Worm (Caenorhabditis elegans) whole organism, early embryonic: ENCODE data around the gene F07E5.12.
"Not testable (repeated sequence)": the region's sequence is repeated elsewhere in the genome, so short reads cannot be mapped to it uniquely, and the experiment has no call there.

ENCODE experiments used
- B0310.2 ChIP-seq: sonication (generic microtip); optimal IDR thresholded peaks from 2 replicates; lab custom pipeline; 2016; ENCODE audit warnings: mild to moderate bottlenecking, missing genetic modification characterization, missing compliant biosample characterization
- F13C5.2 ChIP-seq: sonication (generic microtip); optimal IDR thresholded peaks from 2 replicates; lab custom pipeline; 2017; ENCODE audit warnings: mild to moderate bottlenecking, missing genetic modification characterization, inconsistent platforms, missing compliant biosample characterization
- aly-1 ChIP-seq: sonication (generic microtip); optimal IDR thresholded peaks from 2 replicates; lab custom pipeline; 2016; ENCODE audit warnings: missing genetic modification characterization, missing compliant biosample characterization
- ama-1 ChIP-seq: fragments of 150-350 bp; optimal IDR thresholded peaks from 2 replicates; lab custom pipeline; 2014
- ceh-13 ChIP-seq: fragments of 200-800 bp; sonication (Bioruptor generic); optimal IDR thresholded peaks from 2 replicates; lab custom pipeline; 2018; ENCODE audit warnings: mild to moderate bottlenecking, missing genetic modification characterization, missing compliant biosample characterization
- ceh-36 ChIP-seq: sonication (generic microtip); optimal IDR thresholded peaks from 2 replicates; lab custom pipeline; 2016; ENCODE audit warnings: missing genetic modification characterization, inconsistent platforms, missing compliant biosample characterization
- ets-7 ChIP-seq: sonication (generic microtip); optimal IDR thresholded peaks from 2 replicates; lab custom pipeline; 2016; ENCODE audit warnings: missing genotype, missing genetic modification characterization, missing compliant biosample characterization
- flt-1 ChIP-seq: fragments of 200-800 bp; sonication (Bioruptor generic); IDR thresholded peaks from 2 replicates; pipeline ENCODE4 v1.3.6; 2022; ENCODE audit warnings: missing genetic modification characterization, missing compliant biosample characterization
- hmbx-1 ChIP-seq: sonication (generic microtip); optimal IDR thresholded peaks from 2 replicates; lab custom pipeline; 2016; ENCODE audit warnings: mild to moderate bottlenecking, missing genetic modification characterization, missing compliant biosample characterization
- hmg-4 ChIP-seq: fragments of 200-800 bp; sonication (Bioruptor generic); optimal IDR thresholded peaks from 2 replicates; lab custom pipeline; 2018; ENCODE audit warnings: mild to moderate bottlenecking, missing genetic modification characterization, missing compliant biosample characterization
- hnd-1 ChIP-seq: sonication (generic microtip); optimal IDR thresholded peaks from 2 replicates; lab custom pipeline; 2016; ENCODE audit warnings: missing genetic modification characterization, missing compliant biosample characterization
- pes-1 ChIP-seq: fragments of 200-800 bp; sonication (Bioruptor generic); IDR thresholded peaks from 2 replicates; pipeline ENCODE4 v1.3.6; 2022; ENCODE audit warnings: missing genetic modification reagents, missing genetic modification characterization, missing compliant biosample characterization
- scrt-1 ChIP-seq: fragments of 200-800 bp; sonication (Bioruptor generic); IDR thresholded peaks from 2 replicates; pipeline ENCODE4 v1.3.6; 2022; ENCODE audit warnings: missing genetic modification characterization, missing compliant biosample characterization
- sea-1 ChIP-seq: fragments of 200-800 bp; sonication (Bioruptor generic); conservative IDR thresholded peaks from 2 replicates; pipeline ENCODE4 v1.3.6; 2022; ENCODE audit warnings: missing genetic modification characterization, missing compliant biosample characterization
- tbx-11 ChIP-seq: fragments of 200-800 bp; sonication (Bioruptor generic); IDR thresholded peaks from 2 replicates; pipeline ENCODE4 v1.3.6; 2022; ENCODE audit warnings: missing genetic modification characterization, missing compliant biosample characterization
- tbx-37 ChIP-seq: fragments of 200-800 bp; sonication (Bioruptor generic); conservative IDR thresholded peaks from 2 replicates; pipeline ENCODE4 v1.3.6; 2022; ENCODE audit warnings: missing genetic modification reagents, missing genetic modification characterization, missing compliant biosample characterization
- tra-4 ChIP-seq: sonication (generic microtip); optimal IDR thresholded peaks from 2 replicates; lab custom pipeline; 2017; ENCODE audit warnings: missing genetic modification characterization, missing compliant biosample characterization

Gene F07E5.12

ce11 chrII:2067451-2068021 is at the start of gene F07E5.12:
Gene F07E5.12 (plus strand): TSS chrII:2067971.
- TF ChIP-seq ceh-13; ama-1; ceh-36 (tag; lab: Kevin White, UChicago): not testable (repeated sequence)

- TF ChIP-seq ama-1; tra-4 (tag; lab: Kevin White, UChicago); F13C5.2: not testable (repeated sequence)
These were observed 44.3 kb upstream of the F07E5.12 start, which contains the start of gene cya-2 for ce11 chrII:2023514-2023913. Gene cya-2 (minus strand): TSS chrII:2023614.

- TF ChIP-seq scrt-1 (no peak), F13C5.2 (no peak), tbx-11 (no peak), hmg-4 (GFP tag; lab: Kevin White, UChicago) (no peak), ceh-36 (tag; lab: Kevin White, UChicago) (no peak), B0310.2 (tag; lab: Kevin White, UChicago) (no peak), tbx-37 (no peak), ama-1 (no peak), pes-1 (no peak), sea-1 (GFP tag; lab: Robert Waterston, UW) (no peak), flt-1 (GFP tag; lab: Robert Waterston, UW) (no peak), ceh-13 (no peak), tra-4 (tag; lab: Kevin White, UChicago) (no peak), hmbx-1 (tag; lab: Kevin White, UChicago) (no peak), hnd-1 (tag; lab: Kevin White, UChicago) (no peak), aly-1 (no peak), ets-7 (tag; lab: Kevin White, UChicago) (no peak)
These were observed 41.2 kb upstream of the F07E5.12 start, which contains the start of gene bath-21 for ce11 chrII:2026525-2026924. Gene bath-21 (minus strand): TSS chrII:2026625.

- TF ChIP-seq hmbx-1 (tag; lab: Kevin White, UChicago): no peak
- no peak for TF ChIP-seq ets-7 (tag; lab: Kevin White, UChicago)
- TF ChIP-seq ceh-13: no peak
- TF ChIP-seq hnd-1 (tag; lab: Kevin White, UChicago): no peak
- no peak for TF ChIP-seq ama-1
- TF ChIP-seq hmg-4 (GFP tag; lab: Kevin White, UChicago): no peak
- TF ChIP-seq B0310.2 (tag; lab: Kevin White, UChicago): no peak
- no peak for TF ChIP-seq F13C5.2
- no peak for TF ChIP-seq scrt-1
- TF ChIP-seq flt-1 (GFP tag; lab: Robert Waterston, UW): no peak
- no peak for TF ChIP-seq tbx-11
- no peak for TF ChIP-seq sea-1 (GFP tag; lab: Robert Waterston, UW)
- TF ChIP-seq tbx-37: no peak
- no peak for TF ChIP-seq pes-1
- TF ChIP-seq ceh-36 (tag; lab: Kevin White, UChicago): no peak
- TF ChIP-seq tra-4 (tag; lab: Kevin White, UChicago): no peak
These were observed 39.1 kb upstream of the F07E5.12 start, which contains the start of gene bath-1 for ce11 chrII:2028712-2029111. Gene bath-1 (minus strand): TSS chrII:2028812.

- TF ChIP-seq hnd-1 (tag; lab: Kevin White, UChicago) (no peak), ceh-36 (tag; lab: Kevin White, UChicago) (no peak), hmg-4 (GFP tag; lab: Kevin White, UChicago) (no peak), hmbx-1 (tag; lab: Kevin White, UChicago) (no peak), tbx-11 (no peak), ceh-13 (no peak), sea-1 (GFP tag; lab: Robert Waterston, UW) (no peak), F13C5.2 (no peak)
These were observed 37.4 kb upstream of the F07E5.12 start, which contains the start of gene bath-3 for ce11 chrII:2030367-2030766. Gene bath-3 (minus strand): TSS chrII:2030467.

- TF ChIP-seq ama-1: no peak
These were observed 35.9 kb upstream of the F07E5.12 start, which contains the start of gene bath-5 for ce11 chrII:2031852-2032251. Gene bath-5 (minus strand): TSS chrII:2031952.

- TF ChIP-seq tbx-11; hmg-4 (GFP tag; lab: Kevin White, UChicago); ceh-13: not testable (repeated sequence)
These were observed 35.5 kb upstream of the F07E5.12 start, which contains the start of gene btb-4 for ce11 chrII:2032282-2032681. Gene btb-4 (plus strand): TSS chrII:2032316.

ce11 chrII:2033286-2033685 is 34.5 kb upstream of the F07E5.12 start, which contains the start of gene F59H6.14:
Gene F59H6.14 (plus strand): TSS chrII:2033586.
- TF ChIP-seq ets-7 (tag; lab: Kevin White, UChicago) (no peak), tbx-11 (no peak), ceh-13 (no peak), ceh-36 (tag; lab: Kevin White, UChicago) (no peak), sea-1 (GFP tag; lab: Robert Waterston, UW) (no peak), F13C5.2 (no peak), hmg-4 (GFP tag; lab: Kevin White, UChicago) (no peak), hnd-1 (tag; lab: Kevin White, UChicago) (no peak), flt-1 (GFP tag; lab: Robert Waterston, UW) (no peak), ama-1 (no peak), pes-1 (no peak), B0310.2 (tag; lab: Kevin White, UChicago) (no peak), scrt-1 (no peak), tra-4 (tag; lab: Kevin White, UChicago) (no peak), tbx-37 (no peak), aly-1 (no peak)
